Fruit fly (Drosophila melanogaster): ENCODE results near the gene CG45076.

CG45076 gene

DNA sequence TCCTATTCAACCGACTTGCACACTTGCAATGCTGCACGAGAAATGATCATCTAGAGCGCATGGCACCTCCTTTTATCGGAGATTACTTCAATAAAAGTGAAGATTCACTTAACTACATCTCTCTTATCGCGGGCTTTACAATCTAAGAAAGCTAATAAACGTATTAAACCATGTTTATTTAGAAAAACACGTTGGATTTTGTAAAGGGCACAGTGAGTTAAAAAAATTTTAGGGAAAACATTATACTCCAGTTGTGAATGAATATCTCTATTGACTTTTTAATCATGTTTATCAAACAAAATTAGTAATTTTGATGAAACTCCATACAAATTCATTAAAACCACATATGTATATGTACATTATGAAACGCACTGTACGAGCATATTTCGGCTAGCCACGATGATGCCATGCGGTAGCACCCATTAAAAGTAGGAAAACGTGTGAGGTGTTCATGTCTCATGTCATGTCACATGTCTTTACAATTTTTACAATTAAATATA is 17.8 kb downstream of the CG45076 start, which contains the start of gene CG31272:
CG31272 (minus strand) TSS at position 51 of the 500 bp plus-strand sequence.
- no peak for TF ChIP-seq CG17801 (GFP tag; optimal IDR thresholded peaks at IDR 0.05; ENCODE audit: partially characterized antibody)

- no peak for TF ChIP-seq CG17801 (GFP tag; optimal IDR thresholded peaks at IDR 0.05; ENCODE audit: partially characterized antibody)
Observed at dm6 chr3R:10755534-10755933, 21.6 kb downstream of the CG45076 start, which contains the start of gene CG14691. TSS of gene CG14691 (minus strand) at chr3R:10755634.

DNA sequence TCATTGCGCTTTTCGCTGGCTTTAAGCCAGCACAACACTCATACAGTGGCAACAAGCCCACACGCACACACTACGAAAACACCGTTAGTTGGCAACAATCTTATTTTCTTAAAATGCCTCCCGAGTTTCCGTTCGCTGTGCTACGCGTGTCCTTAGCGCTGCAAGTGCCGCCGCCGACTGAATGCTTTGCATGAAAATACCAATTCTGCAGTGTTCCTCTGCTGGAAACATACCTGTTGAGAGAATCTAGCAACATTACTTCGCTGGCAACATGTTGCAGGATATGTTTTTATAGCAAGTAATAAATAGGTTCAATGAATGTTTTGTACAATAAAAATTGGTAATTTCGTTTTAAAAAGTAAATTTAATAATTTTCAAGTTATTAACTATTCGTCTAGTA is 26.1 kb downstream of the CG45076 start, which contains the start of gene TkR86C:
TkR86C (minus strand) TSS at position 168 of the 400 bp plus-strand sequence.
- TF ChIP-seq CG17801 (GFP tag; optimal IDR thresholded peaks at IDR 0.05; ENCODE audit: partially characterized antibody): no peak

dm6 chr3R:10747650-10748049 is 29.5 kb downstream of the CG45076 start:
- TF ChIP-seq CG17801 (GFP tag; optimal IDR thresholded peaks at IDR 0.05; ENCODE audit: partially characterized antibody): no peak

- no peak for TF ChIP-seq CG17801 (GFP tag; optimal IDR thresholded peaks at IDR 0.05; ENCODE audit: partially characterized antibody)
Observed at dm6 chr3R:10735857-10736256, 41.3 kb downstream of the CG45076 start, which contains the start of gene tomboy20. TSS of gene tomboy20 (minus strand) at chr3R:10735957.

DNA sequence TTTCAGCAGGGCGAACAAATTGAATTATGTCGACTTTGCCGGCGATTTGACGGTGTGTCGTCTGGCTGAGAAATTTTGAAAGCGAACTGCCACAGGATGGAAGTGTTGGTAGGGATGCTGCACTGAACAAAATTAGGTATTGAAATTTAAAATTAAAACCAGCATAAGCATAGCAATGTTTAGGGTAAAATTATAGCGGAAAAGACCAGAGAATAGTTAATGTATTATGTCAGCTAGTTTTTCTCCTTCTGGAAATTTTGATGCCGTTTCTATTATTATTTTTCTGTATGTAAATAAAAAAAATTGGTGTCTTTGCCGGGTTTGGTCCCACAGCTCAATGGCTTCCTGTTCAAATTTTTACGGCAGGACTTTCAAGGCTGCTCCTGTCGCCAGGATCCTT is 50.5 kb downstream of the CG45076 start:
- TF ChIP-seq CG17801 (GFP tag; optimal IDR thresholded peaks at IDR 0.05; ENCODE audit: partially characterized antibody): no peak
